Worm (Caenorhabditis elegans) whole organism, young adult: ENCODE results near the gene abhd-5.1.

ENCODE experiments used
- B0261.1 ChIP-seq: sonication (generic microtip); optimal IDR thresholded peaks from 2 replicates; lab custom pipeline; 2016; ENCODE audit warnings: mild to moderate bottlenecking, missing genetic modification characterization, moderate library complexity, missing compliant biosample characterization
- D2030.7 ChIP-seq: fragments of 200-800 bp; sonication (Bioruptor generic); IDR thresholded peaks from 2 replicates; pipeline ENCODE4 v1.3.6; 2022; ENCODE audit warnings: missing genetic modification reagents, missing genetic modification characterization, missing compliant biosample characterization
- F49E8.2 ChIP-seq: sonication (generic microtip); optimal IDR thresholded peaks from 3 replicates; lab custom pipeline; 2017; ENCODE audit warnings: missing genetic modification characterization, mild to moderate bottlenecking, missing compliant biosample characterization, antibody characterized with exemption, moderate library complexity; ENCODE audit not compliant: insufficient read depth
- F52B5.7 ChIP-seq: sonication (generic microtip); optimal IDR thresholded peaks from 2 replicates; lab custom pipeline; 2016; ENCODE audit warnings: mild to moderate bottlenecking, missing genetic modification characterization, missing compliant biosample characterization
- F55B11.4 ChIP-seq: sonication (generic microtip); optimal IDR thresholded peaks from 2 replicates; lab custom pipeline; 2016; ENCODE audit warnings: missing compliant biosample characterization, missing genetic modification characterization, borderline replicate concordance; ENCODE audit not compliant: insufficient read depth
- F57C9.4 ChIP-seq: sonication (generic microtip); optimal IDR thresholded peaks from 2 replicates; lab custom pipeline; 2017; ENCODE audit warnings: mild to moderate bottlenecking, missing genetic modification characterization, missing compliant biosample characterization
- K11D2.4 ChIP-seq: fragments of 200-800 bp; sonication (Bioruptor generic); IDR thresholded peaks from 2 replicates; pipeline ENCODE4 v1.3.6; 2022; ENCODE audit warnings: missing genetic modification reagents, missing genetic modification characterization, missing compliant biosample characterization
- K12H6.12 ChIP-seq: fragments of 200-800 bp; sonication (Bioruptor generic); optimal IDR thresholded peaks from 2 replicates; lab custom pipeline; 2018; ENCODE audit warnings: mild to moderate bottlenecking, missing genetic modification characterization, missing compliant biosample characterization
- T07F8.4 ChIP-seq: sonication (generic microtip); optimal IDR thresholded peaks from 2 replicates; lab custom pipeline; 2016; ENCODE audit warnings: mild to moderate bottlenecking, missing genetic modification characterization, moderate library complexity, missing compliant biosample characterization
- T26A5.8 ChIP-seq: sonication (generic microtip); optimal IDR thresholded peaks from 2 replicates; lab custom pipeline; 2016; ENCODE audit warnings: missing genetic modification characterization, missing compliant biosample characterization
- Y53G8AR.9 ChIP-seq: fragments of 200-800 bp; sonication (Bioruptor generic); conservative IDR thresholded peaks from 2 replicates; pipeline ENCODE4 v1.3.6; 2022; ENCODE audit warnings: missing genetic modification reagents, missing genetic modification characterization, missing compliant biosample characterization
- Y67H2A.10 ChIP-seq: fragments of 200-800 bp; sonication (Bioruptor generic); conservative IDR thresholded peaks from 2 replicates; pipeline ENCODE4 v1.3.6; 2022; ENCODE audit warnings: missing genetic modification reagents, missing genetic modification characterization, missing compliant biosample characterization
- ama-1 ChIP-seq, 3 experiments: fragments of 150-350 bp in 1 of 3; sonication (generic microtip) in 2 of 3; optimal IDR thresholded peaks; 2 replicates each; lab custom pipeline; 2014 to 2018; ENCODE audit warnings: missing biosample characterization in 2 of 3, missing genetic modification characterization in 2 of 3, missing genetic modification reagents in 2 of 3
- aptf-2 ChIP-seq: fragments of 200-800 bp; sonication (Bioruptor generic); conservative IDR thresholded peaks from 2 replicates; pipeline ENCODE4 v1.3.6; 2022; ENCODE audit warnings: missing genetic modification reagents, missing genetic modification characterization, missing compliant biosample characterization
- aptf-3 ChIP-seq: fragments of 200-800 bp; sonication (Bioruptor generic); IDR thresholded peaks from 2 replicates; pipeline ENCODE4 v1.3.6; 2022; ENCODE audit warnings: missing genetic modification characterization, missing compliant biosample characterization
- athp-1 ChIP-seq: sonication (generic microtip); optimal IDR thresholded peaks from 2 replicates; lab custom pipeline; 2017; ENCODE audit warnings: mild to moderate bottlenecking, missing genetic modification characterization, missing compliant biosample characterization
- attf-5 ChIP-seq: fragments of 200-800 bp; sonication (Bioruptor generic); optimal IDR thresholded peaks from 2 replicates; lab custom pipeline; 2018; ENCODE audit warnings: mild to moderate bottlenecking, missing genetic modification characterization, missing compliant biosample characterization
- attf-6 ChIP-seq: fragments of 200-800 bp; sonication (Bioruptor generic); IDR thresholded peaks from 2 replicates; pipeline ENCODE4 v1.3.6; 2022; ENCODE audit warnings: missing genetic modification reagents, missing genetic modification characterization, missing compliant biosample characterization
- ccch-3 ChIP-seq: fragments of 200-800 bp; sonication (Bioruptor generic); optimal IDR thresholded peaks from 2 replicates; lab custom pipeline; 2018; ENCODE audit warnings: mild to moderate bottlenecking, missing genetic modification characterization, missing compliant biosample characterization
- cebp-1 ChIP-seq, 2 experiments: fragments of 200-800 bp in 1 of 2; sonication (Bioruptor generic) in 1 of 2; sonication (generic microtip) in 1 of 2; IDR thresholded peaks in 1 of 2; optimal IDR thresholded peaks in 1 of 2; 2 replicates each; pipeline versions ENCODE4 v1.3.6 to Lab custom; 2017 to 2022; ENCODE audit warnings: missing compliant biosample characterization in 2 of 2, missing genetic modification characterization in 2 of 2, mild to moderate bottlenecking in 1 of 2, missing genetic modification reagents in 1 of 2, moderate library complexity in 1 of 2
- ceh-100 ChIP-seq: fragments of 200-800 bp; sonication (Bioruptor generic); IDR thresholded peaks from 2 replicates; pipeline ENCODE4 v1.3.6; 2022; ENCODE audit warnings: missing genetic modification reagents, missing genetic modification characterization, missing compliant biosample characterization
- ceh-40 ChIP-seq: fragments of 200-800 bp; sonication (Bioruptor generic); IDR thresholded peaks from 2 replicates; pipeline ENCODE4 v1.3.6; 2022; ENCODE audit warnings: missing genetic modification characterization, missing compliant biosample characterization
- ceh-79 ChIP-seq: sonication (generic microtip); optimal IDR thresholded peaks from 2 replicates; lab custom pipeline; 2017; ENCODE audit warnings: mild to moderate bottlenecking, missing genetic modification characterization, missing compliant biosample characterization
- ceh-91 ChIP-seq: fragments of 200-800 bp; sonication (Bioruptor generic); IDR thresholded peaks from 2 replicates; pipeline ENCODE4 v1.3.6; 2022; ENCODE audit warnings: missing genetic modification reagents, missing genetic modification characterization, missing compliant biosample characterization
- dpff-1 ChIP-seq: sonication (generic microtip); optimal IDR thresholded peaks from 2 replicates; lab custom pipeline; 2017; ENCODE audit warnings: mild to moderate bottlenecking, missing genetic modification characterization, missing compliant biosample characterization
- egrh-3 ChIP-seq: fragments of 200-800 bp; sonication (Bioruptor generic); IDR thresholded peaks from 2 replicates; pipeline ENCODE4 v1.3.6; 2022; ENCODE audit warnings: missing genetic modification reagents, missing genetic modification characterization, missing compliant biosample characterization
- gei-17 ChIP-seq: fragments of 200-800 bp; sonication (Bioruptor generic); optimal IDR thresholded peaks from 2 replicates; lab custom pipeline; 2018; ENCODE audit warnings: mild to moderate bottlenecking, missing genetic modification characterization, missing compliant biosample characterization
- hlh-12 ChIP-seq: sonication (generic microtip); optimal IDR thresholded peaks from 2 replicates; lab custom pipeline; 2016; ENCODE audit warnings: missing genetic modification characterization, missing compliant biosample characterization
- hrde-1 ChIP-seq: sonication (generic microtip); optimal IDR thresholded peaks from 2 replicates; lab custom pipeline; 2016; ENCODE audit warnings: missing genetic modification characterization, mild to moderate bottlenecking, missing compliant biosample characterization, moderate library complexity, missing genotype, missing genetic modification reagents, borderline replicate concordance
- lin-26 ChIP-seq: fragments of 200-800 bp; sonication (Bioruptor generic); IDR thresholded peaks from 2 replicates; pipeline ENCODE4 v1.3.6; 2022; ENCODE audit warnings: missing genetic modification reagents, missing genetic modification characterization, missing compliant biosample characterization
- lin-35 ChIP-seq, 3 experiments: fragments of 150-350 bp in 2 of 3; sonication (generic microtip) in 1 of 3; optimal IDR thresholded peaks; 2 replicates each; lab custom pipeline; 2014 to 2018; ENCODE audit warnings: missing biosample characterization in 3 of 3, missing genetic modification characterization in 3 of 3, missing genetic modification reagents in 3 of 3
- lin-40 ChIP-seq: sonication (generic microtip); optimal IDR thresholded peaks from 2 replicates; lab custom pipeline; 2016; ENCODE audit warnings: missing genetic modification characterization, mild to moderate bottlenecking, missing compliant biosample characterization, missing genotype, missing genetic modification reagents
- madf-6 ChIP-seq: fragments of 200-800 bp; sonication (Bioruptor generic); IDR thresholded peaks from 2 replicates; pipeline ENCODE4 v1.3.6; 2022; ENCODE audit warnings: missing genetic modification reagents, missing genetic modification characterization, missing compliant biosample characterization
- madf-8 ChIP-seq: fragments of 200-800 bp; sonication (Bioruptor generic); conservative IDR thresholded peaks from 2 replicates; pipeline ENCODE4 v1.3.6; 2022; ENCODE audit warnings: missing genetic modification reagents, missing genetic modification characterization, missing compliant biosample characterization
- nfyb-1 ChIP-seq: fragments of 200-800 bp; sonication (Bioruptor generic); IDR thresholded peaks from 2 replicates; pipeline ENCODE4 v1.3.6; 2022; ENCODE audit warnings: missing genetic modification reagents, missing genetic modification characterization, missing compliant biosample characterization
- pbrm-1 ChIP-seq: fragments of 200-800 bp; sonication (Bioruptor generic); IDR thresholded peaks from 2 replicates; pipeline ENCODE4 v1.3.6; 2022; ENCODE audit warnings: missing genetic modification reagents, missing genetic modification characterization, missing compliant biosample characterization
- rec-8 ChIP-seq, 2 experiments: sonication (generic microtip); optimal IDR thresholded peaks; 2 replicates each; lab custom pipeline; 2016; ENCODE audit warnings: mild to moderate bottlenecking in 2 of 2, missing genetic modification characterization in 2 of 2, missing genetic modification reagents in 2 of 2, missing genotype in 2 of 2, missing biosample characterization in 1 of 2, missing compliant biosample characterization in 1 of 2, moderate library complexity in 1 of 2
- snpc-4 ChIP-seq, 5 experiments: fragments of 150-350 bp in 1 of 5; sonication (generic microtip) in 4 of 5; optimal IDR thresholded peaks; 2 replicates each; lab custom pipeline; 2014 to 2018; ENCODE audit warnings: missing genetic modification characterization in 5 of 5, missing biosample characterization in 3 of 5, antibody characterized with exemption in 2 of 5, mild to moderate bottlenecking in 2 of 5, missing compliant biosample characterization in 2 of 5, missing genotype in 2 of 5, moderate library complexity in 2 of 5, missing genetic modification reagents in 1 of 5
- somi-1 ChIP-seq: fragments of 200-800 bp; sonication (Bioruptor generic); optimal IDR thresholded peaks from 2 replicates; lab custom pipeline; 2018; ENCODE audit warnings: mild to moderate bottlenecking, missing genetic modification characterization, missing compliant biosample characterization
- tlf-1 ChIP-seq: fragments of 200-800 bp; sonication (Bioruptor generic); optimal IDR thresholded peaks from 2 replicates; lab custom pipeline; 2018; ENCODE audit warnings: mild to moderate bottlenecking, missing genetic modification characterization, missing compliant biosample characterization
- unc-130 ChIP-seq: sonication (generic microtip); optimal IDR thresholded peaks from 2 replicates; lab custom pipeline; 2016; ENCODE audit warnings: missing genetic modification reagents, missing genetic modification characterization, missing compliant biosample characterization
- unc-62 ChIP-seq: fragments of 150-350 bp; optimal IDR thresholded peaks from 2 replicates; lab custom pipeline; 2014; ENCODE audit warnings: missing biosample characterization, missing genetic modification reagents, missing genetic modification characterization
- ztf-22 ChIP-seq: fragments of 200-800 bp; sonication (Bioruptor generic); optimal IDR thresholded peaks from 2 replicates; lab custom pipeline; 2018; ENCODE audit warnings: mild to moderate bottlenecking, missing genetic modification characterization, moderate library complexity, missing compliant biosample characterization

The abhd-5.1 gene

DNA sequence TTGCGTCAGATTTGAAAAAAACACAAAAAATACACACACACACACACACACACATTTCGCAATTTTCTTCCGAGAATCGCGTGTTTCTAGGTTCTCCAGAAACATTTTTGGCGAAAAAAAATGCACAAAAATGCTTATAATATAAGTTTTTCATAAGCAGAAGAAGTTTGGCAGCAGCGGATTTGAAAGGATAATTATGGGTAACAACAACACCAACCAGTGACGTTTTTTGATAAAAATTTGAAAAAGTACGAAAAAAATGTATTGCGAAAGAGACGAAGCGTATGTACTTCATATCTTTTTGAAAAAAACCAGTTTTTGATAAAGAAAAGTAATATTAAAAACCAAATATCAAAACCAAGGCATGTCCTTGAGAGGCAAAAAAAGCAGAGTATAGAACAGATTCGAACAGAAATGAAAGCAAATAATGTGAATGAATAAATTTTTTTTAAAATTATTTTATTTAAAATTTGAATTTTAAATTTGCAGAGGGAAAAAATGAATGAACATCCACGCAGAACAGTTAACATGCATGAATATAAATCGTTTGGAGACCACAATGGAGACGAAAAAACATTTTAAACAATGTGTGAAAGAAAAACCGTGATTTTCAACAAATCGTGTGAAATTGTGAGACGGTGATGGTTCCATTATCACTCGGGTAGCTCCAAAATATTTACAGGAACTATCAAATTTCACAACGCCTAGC is 23.6 kb upstream of the abhd-5.1 start (continued):
- no peak for TF ChIP-seq unc-62 (GFP tag; lab: Kevin White, UChicago)
- TF ChIP-seq pbrm-1 (GFP tag; lab: Robert Waterston, UW) = peak; percentile 48
- TF ChIP-seq K12H6.12 (tag; lab: Kevin White, UChicago) = peak; percentile 46
- no peak for TF ChIP-seq Y67H2A.10
- TF ChIP-seq B0261.1 (tag; lab: Kevin White, UChicago) = peak; percentile 32
- TF ChIP-seq gei-17 (GFP tag; lab: Kevin White, UChicago) = peak; percentile 69
- TF ChIP-seq athp-1 (tag; lab: Kevin White, UChicago) = peak; percentile 91
- peak; percentile 63 for TF ChIP-seq tlf-1 (GFP tag; lab: Kevin White, UChicago)
- TF ChIP-seq lin-26 (GFP tag; lab: Robert Waterston, UW) = peak; percentile 56
- TF ChIP-seq ztf-22 = no peak
- peak; percentile 66 for TF ChIP-seq lin-40 (tag; lab: Kevin White, UChicago)
- TF ChIP-seq lin-35 (GFP tag; optimal IDR thresholded peaks at IDR 0.05; lab: Kevin White, UChicago) = peak in 1 of 3 experiments; percentile 3
- TF ChIP-seq ceh-100 (GFP tag; lab: Robert Waterston, UW) = no peak
- TF ChIP-seq F52B5.7 (tag; lab: Kevin White, UChicago) = peak; percentile 74
- peak; percentile 33 for TF ChIP-seq ccch-3 (GFP tag; lab: Kevin White, UChicago)
- TF ChIP-seq T07F8.4 (tag; lab: Kevin White, UChicago) = peak; percentile 30
- peak; percentile 57 for TF ChIP-seq somi-1 (GFP tag; lab: Kevin White, UChicago)
- TF ChIP-seq cebp-1 (GFP tag; IDR thresholded peaks at IDR 0.05; lab: Robert Waterston, UW) = peak; percentile 80
- peak; percentile 96 for TF ChIP-seq cebp-1 (tag; optimal IDR thresholded peaks at IDR 0.05; lab: Kevin White, UChicago)
- no peak for TF ChIP-seq attf-6 (GFP tag; lab: Robert Waterston, UW)
- TF ChIP-seq T26A5.8 = peak; percentile 32
- peak; percentile 13 for TF ChIP-seq unc-130
- TF ChIP-seq ceh-40 (GFP tag; lab: Robert Waterston, UW) = 0 out of 2 replicates have a peak, but pooled peaks have one; percentile 36
- no peak for TF ChIP-seq aptf-2
- 0 out of 2 replicates have a peak, but pooled peaks have one; percentile 31 for TF ChIP-seq Y53G8AR.9 (GFP tag; lab: Robert Waterston, UW)
- TF ChIP-seq D2030.7 = no peak
- TF ChIP-seq attf-5 (GFP tag; lab: Kevin White, UChicago) = peak; percentile 25
- no peak for TF ChIP-seq hlh-12
- peak; percentile 14 for TF ChIP-seq F49E8.2 (tag; lab: Kevin White, UChicago)
- TF ChIP-seq nfyb-1 (GFP tag; lab: Robert Waterston, UW) = peak; percentile 85
- TF ChIP-seq K11D2.4 = 0 out of 2 replicates have a peak, but pooled peaks have one; percentile 31
- TF ChIP-seq aptf-3 = peak; percentile 46; the same call in 1 of the 2 replicates
- TF ChIP-seq hrde-1 (tag; lab: Kevin White, UChicago) = peak; percentile 62
- TF ChIP-seq egrh-3 (GFP tag; lab: Robert Waterston, UW) = no peak
- peak; percentile 83 for TF ChIP-seq F57C9.4 (tag; lab: Kevin White, UChicago)
- TF ChIP-seq ceh-91 (GFP tag; lab: Robert Waterston, UW) = no peak
- peak; percentile 80 for TF ChIP-seq ama-1 (optimal IDR thresholded peaks at IDR 0.05; lab: Kevin White, UChicago)
- peak; percentile 18 to 62 for TF ChIP-seq ama-1 (GFP tag; optimal IDR thresholded peaks at IDR 0.05; lab: Kevin White, UChicago)
- TF ChIP-seq dpff-1 (tag; lab: Kevin White, UChicago) = peak; percentile 85
- TF ChIP-seq madf-6 (GFP tag; lab: Robert Waterston, UW) = peak; percentile 44
- TF ChIP-seq F55B11.4 (tag; lab: Kevin White, UChicago) = no peak
- TF ChIP-seq ceh-79 = peak; percentile 85
- no peak for TF ChIP-seq madf-8
- TF ChIP-seq snpc-4 (GFP tag; optimal IDR thresholded peaks at IDR 0.05; lab: Kevin White, UChicago) = no peak
- peak in 2 of 4 experiments; percentile 30 to 37 for TF ChIP-seq snpc-4 (tag; optimal IDR thresholded peaks at IDR 0.05; lab: Kevin White, UChicago)
- TF ChIP-seq rec-8 (tag; optimal IDR thresholded peaks at IDR 0.05; lab: Kevin White, UChicago) = peak; percentile 7 to 43
- TF ChIP-seq, all 124 proteins: peak for 56
